ENCODE assay signal across 2 fruit fly cellular contexts in genomic region chrX:12507589-12507988, dm6.
TF ChIP-seq lines count a peak whose summit lies in the region.

No protein-coding gene starts in this region.

TF ChIP-seq in whole organism, embryonic, 481 proteins besides CTCF, POLR2A, EP300 and RAD21 (continued from another document):
- TF ChIP-seq prd (optimal IDR thresholded peaks at IDR 0.05; lab: Kevin White, UChicago) (no peak), prd (GFP tag; IDR thresholded peaks at IDR 0.05; lab: Robert Waterston, UW) (peak; percentile 51; the same call in 2 of the 3 replicates), wor (GFP tag; IDR thresholded peaks at IDR 0.05; lab: Robert Waterston, UW) (no peak), CG17912 (GFP tag; optimal IDR thresholded peaks at IDR 0.05; lab: Kevin White, UChicago) (no peak), unpg (GFP tag; optimal IDR thresholded peaks at IDR 0.05; lab: Kevin White, UChicago) (no peak), CG11504 (tag; optimal IDR thresholded peaks at IDR 0.05; lab: Kevin White, UChicago) (peak; percentile 33), grn (GFP tag; optimal IDR thresholded peaks at IDR 0.05; lab: Kevin White, UChicago) (no peak), Bgb (GFP tag; IDR thresholded peaks at IDR 0.05; lab: Robert Waterston, UW; ENCODE audit: partially characterized antibody) (no peak), CG2712 (tag; optimal IDR thresholded peaks at IDR 0.05; lab: Kevin White, UChicago) (peak; percentile 48), CG5180 (GFP tag; optimal IDR thresholded peaks at IDR 0.05; lab: Kevin White, UChicago) (no peak), Atf3 (GFP tag; optimal IDR thresholded peaks at IDR 0.05; lab: Kevin White, UChicago) (no peak), CG5245 (GFP tag; optimal IDR thresholded peaks at IDR 0.05; lab: Kevin White, UChicago) (no peak), lola (GFP tag; optimal IDR thresholded peaks at IDR 0.05; lab: Kevin White, UChicago) (no peak), bsh (GFP tag; optimal IDR thresholded peaks at IDR 0.05; lab: Kevin White, UChicago) (peak; percentile 20 to 31), trem (tag; optimal IDR thresholded peaks at IDR 0.05; lab: Kevin White, UChicago) (no peak), Ets65A (GFP tag; lab: Kevin White, UChicago) (no peak), eve (GFP tag; optimal IDR thresholded peaks at IDR 0.05; lab: Kevin White, UChicago) (no peak), fd96Cb (tag; optimal IDR thresholded peaks at IDR 0.05; lab: Kevin White, UChicago) (no peak), schlank (tag; optimal IDR thresholded peaks at IDR 0.05; lab: Kevin White, UChicago) (no peak), caup (GFP tag; optimal IDR thresholded peaks at IDR 0.05; lab: Kevin White, UChicago; ENCODE audit: severe bottlenecking) (no peak), sens (GFP tag; lab: Kevin White, UChicago) (peak; percentile 84), corto (GFP tag; optimal IDR thresholded peaks at IDR 0.05; lab: Kevin White, UChicago) (no peak), CG17361 (GFP tag; IDR thresholded peaks at IDR 0.05; lab: Robert Waterston, UW) (0 out of 3 replicates have a peak, but pooled peaks have one; percentile 17), Taf1 (GFP tag; IDR thresholded peaks at IDR 0.05; lab: Robert Waterston, UW) (no peak), Adf1 (GFP tag; IDR thresholded peaks at IDR 0.05; lab: Robert Waterston, UW) (no peak), CG17802 (tag; optimal IDR thresholded peaks at IDR 0.05; lab: Kevin White, UChicago) (no peak), wek (GFP tag; optimal IDR thresholded peaks at IDR 0.05; lab: Kevin White, UChicago) (no peak), CG10209 (GFP tag; optimal IDR thresholded peaks at IDR 0.05; lab: Kevin White, UChicago) (no peak), CG8290 (GFP tag; optimal IDR thresholded peaks at IDR 0.05; lab: Kevin White, UChicago) (no peak), CG8290 (tag; optimal IDR thresholded peaks at IDR 0.05; lab: Kevin White, UChicago) (no peak), tup (GFP tag; optimal IDR thresholded peaks at IDR 0.05; lab: Kevin White, UChicago) (no peak), Med (GFP tag; lab: Kevin White, UChicago) (no peak), danr (GFP tag; IDR thresholded peaks at IDR 0.05; lab: Robert Waterston, UW) (no peak), CG42726 (GFP tag; IDR thresholded peaks at IDR 0.05; lab: Robert Waterston, UW; ENCODE audit: partially characterized antibody) (no peak), Xrp1 (GFP tag; IDR thresholded peaks at IDR 0.05; lab: Robert Waterston, UW) (peak; percentile 56), CG12769 (tag; optimal IDR thresholded peaks at IDR 0.05; lab: Kevin White, UChicago) (no peak), dmrt11E (tag; optimal IDR thresholded peaks at IDR 0.05; lab: Kevin White, UChicago) (no peak), MTF-1 (GFP tag; optimal IDR thresholded peaks at IDR 0.05; lab: Kevin White, UChicago; ENCODE audit: borderline replicate concordance) (no peak), CG10979 (tag; optimal IDR thresholded peaks at IDR 0.05; lab: Kevin White, UChicago) (peak; percentile 12), CHES-1-like (GFP tag; optimal IDR thresholded peaks at IDR 0.05; lab: Kevin White, UChicago) (no peak), jing (GFP tag; optimal IDR thresholded peaks at IDR 0.05; lab: Kevin White, UChicago) (no peak), CG13296 (GFP tag; optimal IDR thresholded peaks at IDR 0.05; lab: Kevin White, UChicago) (no peak), lbe (GFP tag; optimal IDR thresholded peaks at IDR 0.05; lab: Kevin White, UChicago) (peak; percentile 35), pfk (GFP tag; optimal IDR thresholded peaks at IDR 0.05; lab: Kevin White, UChicago) (no peak), CG18262 (tag; optimal IDR thresholded peaks at IDR 0.05; lab: Kevin White, UChicago) (peak; percentile 41), CG12104 (GFP tag; optimal IDR thresholded peaks at IDR 0.05; lab: Kevin White, UChicago) (no peak), CG3726 (GFP tag; IDR thresholded peaks at IDR 0.05; lab: Robert Waterston, UW) (no peak), zen2 (GFP tag; IDR thresholded peaks at IDR 0.05; lab: Robert Waterston, UW; ENCODE audit: partially characterized antibody) (no peak), CG11695 (GFP tag; IDR thresholded peaks at IDR 0.05; lab: Robert Waterston, UW) (0 out of 3 replicates have a peak, but pooled peaks have one; percentile 6), chinmo (GFP tag; IDR thresholded peaks at IDR 0.05; lab: Robert Waterston, UW; ENCODE audit: partially characterized antibody) (no peak), chm (GFP tag; IDR thresholded peaks at IDR 0.05; lab: Robert Waterston, UW) (no peak), CG3065 (GFP tag; optimal IDR thresholded peaks at IDR 0.05; lab: Kevin White, UChicago) (no peak), CG4424 (GFP tag; optimal IDR thresholded peaks at IDR 0.05; lab: Kevin White, UChicago) (peak; percentile 5), eyg (GFP tag; optimal IDR thresholded peaks at IDR 0.05; lab: Kevin White, UChicago) (no peak), zf30C (GFP tag; optimal IDR thresholded peaks at IDR 0.05; lab: Kevin White, UChicago) (no peak), CG7839 (tag; optimal IDR thresholded peaks at IDR 0.05; lab: Kevin White, UChicago) (peak; percentile 7), CG15601 (tag; optimal IDR thresholded peaks at IDR 0.05; lab: Kevin White, UChicago) (no peak), ci (GFP tag; IDR thresholded peaks at IDR 0.05; lab: Robert Waterston, UW) (no peak), oc (tag; optimal IDR thresholded peaks at IDR 0.05; lab: Kevin White, UChicago) (no peak), fru (optimal IDR thresholded peaks at IDR 0.05; lab: Kevin White, UChicago) (no peak), Ptx1 (GFP tag; IDR thresholded peaks at IDR 0.05; lab: Robert Waterston, UW) (peak; percentile 42), crol (GFP tag; IDR thresholded peaks at IDR 0.05; lab: Robert Waterston, UW) (no peak), CG10462 (GFP tag; optimal IDR thresholded peaks at IDR 0.05; lab: Kevin White, UChicago) (no peak), CG10565 (GFP tag; optimal IDR thresholded peaks at IDR 0.05; lab: Kevin White, UChicago) (no peak), fd102C (GFP tag; optimal IDR thresholded peaks at IDR 0.05; lab: Kevin White, UChicago) (no peak), wdn (GFP tag; IDR thresholded peaks at IDR 0.05; lab: Robert Waterston, UW) (no peak), CG10654 (GFP tag; optimal IDR thresholded peaks at IDR 0.05; lab: Kevin White, UChicago) (no peak)

TF ChIP-seq in whole organism, prepupa, 60 proteins besides CTCF, POLR2A, EP300 and RAD21 (continued from another document):
- peak; percentile 42 for TF ChIP-seq CG31627 (GFP tag; optimal IDR thresholded peaks at IDR 0.05; lab: Kevin White, UChicago)
- TF ChIP-seq CG32006 (GFP tag; optimal IDR thresholded peaks at IDR 0.05; lab: Kevin White, UChicago), result peak; percentile 62
- no peak for TF ChIP-seq fkh (GFP tag; optimal IDR thresholded peaks at IDR 0.05; lab: Kevin White, UChicago)
- no peak for TF ChIP-seq CG16779 (tag; optimal IDR thresholded peaks at IDR 0.05; lab: Kevin White, UChicago)
- peak; percentile 10 for TF ChIP-seq CG9139 (GFP tag; optimal IDR thresholded peaks at IDR 0.05; lab: Kevin White, UChicago)
- TF ChIP-seq CG8632 (GFP tag; optimal IDR thresholded peaks at IDR 0.05; lab: Kevin White, UChicago), result peak; percentile 14
- peak; percentile 62 for TF ChIP-seq dsx (GFP tag; optimal IDR thresholded peaks at IDR 0.05; lab: Kevin White, UChicago; ENCODE audit: poor library complexity, severe bottlenecking)
- TF ChIP-seq CG10669 (GFP tag; optimal IDR thresholded peaks at IDR 0.05; lab: Kevin White, UChicago), result peak; percentile 64
- TF ChIP-seq salr (GFP tag; optimal IDR thresholded peaks at IDR 0.05; lab: Kevin White, UChicago), result peak in 1 of 2 experiments; percentile 3
- peak; percentile 56; the same call in 2 of the 3 replicates for TF ChIP-seq eg (GFP tag; IDR thresholded peaks at IDR 0.05; lab: Robert Waterston, UW)
- peak; percentile 69 for TF ChIP-seq OdsH (GFP tag; optimal IDR thresholded peaks at IDR 0.05; lab: Kevin White, UChicago)
- peak; percentile 88 for TF ChIP-seq svp (GFP tag; lab: Kevin White, UChicago)
- no peak for TF ChIP-seq Hr38 (GFP tag; optimal IDR thresholded peaks at IDR 0.05; lab: Kevin White, UChicago)
- TF ChIP-seq CG6163 (GFP tag; IDR thresholded peaks at IDR 0.05; lab: Robert Waterston, UW), result peak; percentile 78
- TF ChIP-seq CG4318 (GFP tag; optimal IDR thresholded peaks at IDR 0.05; lab: Kevin White, UChicago), result no peak
- TF ChIP-seq CG8119 (GFP tag; IDR thresholded peaks at IDR 0.05; lab: Robert Waterston, UW), result peak; percentile 67
- peak; percentile 53 for TF ChIP-seq fd59A (GFP tag; optimal IDR thresholded peaks at IDR 0.05; lab: Kevin White, UChicago)
- peak; percentile 25 for TF ChIP-seq Hr4 (GFP tag; optimal IDR thresholded peaks at IDR 0.05; lab: Kevin White, UChicago)
- TF ChIP-seq Sox102F (GFP tag; optimal IDR thresholded peaks at IDR 0.05; lab: Kevin White, UChicago), result peak; percentile 48
- peak; percentile 65 for TF ChIP-seq CG10631 (GFP tag; optimal IDR thresholded peaks at IDR 0.05; lab: Kevin White, UChicago)
- TF ChIP-seq fd85E (GFP tag; optimal IDR thresholded peaks at IDR 0.05; lab: Kevin White, UChicago), result no peak
- peak; percentile 24 for TF ChIP-seq CG7368 (GFP tag; optimal IDR thresholded peaks at IDR 0.05; lab: Kevin White, UChicago)
- peak; percentile 55 for TF ChIP-seq Smox (GFP tag; optimal IDR thresholded peaks at IDR 0.05; lab: Kevin White, UChicago)
- peak; percentile 20 for TF ChIP-seq CG1621 (tag; optimal IDR thresholded peaks at IDR 0.05; lab: Kevin White, UChicago)
- peak; percentile 30 for TF ChIP-seq pdm3 (GFP tag; optimal IDR thresholded peaks at IDR 0.05; lab: Kevin White, UChicago)
- peak; percentile 75 for TF ChIP-seq acj6 (GFP tag; optimal IDR thresholded peaks at IDR 0.05; lab: Kevin White, UChicago)
- TF ChIP-seq ss (GFP tag; optimal IDR thresholded peaks at IDR 0.05; lab: Kevin White, UChicago), result peak; percentile 30 to 90
- TF ChIP-seq CG6854 (GFP tag; optimal IDR thresholded peaks at IDR 0.05; lab: Kevin White, UChicago), result no peak
- no peak for TF ChIP-seq CG8319 (GFP tag; optimal IDR thresholded peaks at IDR 0.05; lab: Kevin White, UChicago)
- no peak for TF ChIP-seq Sox15 (GFP tag; optimal IDR thresholded peaks at IDR 0.05; lab: Kevin White, UChicago)
- peak; percentile 62 for TF ChIP-seq CG3032 (tag; optimal IDR thresholded peaks at IDR 0.05; lab: Kevin White, UChicago)
- TF ChIP-seq achi (GFP tag; optimal IDR thresholded peaks at IDR 0.05; lab: Kevin White, UChicago), result peak; percentile 64
- TF ChIP-seq spab (GFP tag; optimal IDR thresholded peaks at IDR 0.05; lab: Kevin White, UChicago), result peak; percentile 59
- no peak for TF ChIP-seq CG6276 (GFP tag; optimal IDR thresholded peaks at IDR 0.05; lab: Kevin White, UChicago)
- peak; percentile 15 for TF ChIP-seq Lpt (GFP tag; optimal IDR thresholded peaks at IDR 0.05; lab: Kevin White, UChicago)
- peak; percentile 58 for TF ChIP-seq Eip75B (GFP tag; optimal IDR thresholded peaks at IDR 0.05; lab: Kevin White, UChicago)
